Worm (Caenorhabditis elegans) whole organism, L4/young adult: ENCODE measurements around the gene M163.11.

Source experiments
- W03F9.2 ChIP-seq: fragments of 150-350 bp; optimal IDR thresholded peaks from 2 replicates; lab custom pipeline; 2014; ENCODE audit warnings: missing biosample characterization, missing genetic modification characterization
- him-1 ChIP-seq: sonication (generic microtip); optimal IDR thresholded peaks from 2 replicates; lab custom pipeline; 2016; ENCODE audit warnings: missing genotype, missing genetic modification reagents, missing genetic modification characterization, missing compliant biosample characterization

DNA sequence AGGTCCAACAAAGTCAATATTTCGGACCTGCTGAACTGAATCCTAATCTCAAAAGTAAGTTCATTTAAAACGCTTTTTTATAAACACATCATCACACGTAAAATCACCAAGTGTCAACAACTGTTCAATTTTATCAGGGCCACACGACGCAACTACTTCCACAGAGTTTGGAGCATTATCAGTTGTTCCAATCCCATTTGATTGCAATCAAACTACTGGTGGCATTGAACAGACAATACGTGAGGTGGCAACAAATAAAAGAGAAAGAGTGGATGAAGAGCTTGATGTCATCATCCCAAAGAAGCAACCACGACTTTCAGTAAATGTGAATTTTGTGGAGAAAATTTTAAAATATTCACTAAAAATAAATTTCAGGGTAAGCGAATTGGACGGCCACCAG lies 17.4 kb downstream of the M163.11 start:
- TF ChIP-seq him-1 (tag; lab: Kevin White, UChicago) (no peak), W03F9.2 (tag; lab: Kevin White, UChicago) (no peak)
